Fruit fly (Drosophila melanogaster): ENCODE measurements around the gene rut.

Gene rut

DNA sequence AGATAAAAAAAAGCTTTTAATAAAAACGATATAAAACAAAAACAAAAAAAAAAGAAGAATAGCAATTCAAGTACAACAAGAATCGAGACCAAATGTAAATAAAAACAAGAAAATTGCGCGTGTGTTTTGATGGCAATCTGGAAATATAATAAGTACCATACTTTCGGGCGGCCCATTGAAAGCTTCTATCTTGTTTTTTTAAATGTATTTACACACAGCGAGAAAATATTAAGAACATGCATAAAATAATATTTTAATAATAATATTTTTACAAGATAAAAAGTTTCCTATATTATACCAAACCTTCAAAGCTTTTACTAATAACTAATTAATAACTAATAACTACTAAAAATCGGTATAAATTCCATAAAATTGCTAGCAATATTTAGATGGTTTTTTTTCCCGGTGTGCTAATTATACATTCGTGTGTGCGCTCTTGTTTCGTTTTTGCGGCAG, 14.6 kb upstream of the rut start:
- TF ChIP-seq bab1 (GFP tag; optimal IDR thresholded peaks at IDR 0.05) (peak; percentile 10), CG7101 (tag; optimal IDR thresholded peaks at IDR 0.05) (peak; percentile 37), CG33017 (tag; optimal IDR thresholded peaks at IDR 0.05) (peak; percentile 15), CG11617 (GFP tag; optimal IDR thresholded peaks at IDR 0.05) (no peak), CG12768 (GFP tag; optimal IDR thresholded peaks at IDR 0.05) (no peak), cnc (optimal IDR thresholded peaks at IDR 0.05) (no peak), Crg-1 (GFP tag; optimal IDR thresholded peaks at IDR 0.05) (no peak), CG14711 (tag; optimal IDR thresholded peaks at IDR 0.05) (peak; percentile 37), Clk (GFP tag; optimal IDR thresholded peaks at IDR 0.05) (no peak), CG5204 (GFP tag; optimal IDR thresholded peaks at IDR 0.05) (no peak), kay (GFP tag; ENCODE audit: borderline replicate concordance) (peak; percentile 93), CG1620 (GFP tag; optimal IDR thresholded peaks at IDR 0.05) (no peak), cic (GFP tag; optimal IDR thresholded peaks at IDR 0.05) (no peak)

DNA sequence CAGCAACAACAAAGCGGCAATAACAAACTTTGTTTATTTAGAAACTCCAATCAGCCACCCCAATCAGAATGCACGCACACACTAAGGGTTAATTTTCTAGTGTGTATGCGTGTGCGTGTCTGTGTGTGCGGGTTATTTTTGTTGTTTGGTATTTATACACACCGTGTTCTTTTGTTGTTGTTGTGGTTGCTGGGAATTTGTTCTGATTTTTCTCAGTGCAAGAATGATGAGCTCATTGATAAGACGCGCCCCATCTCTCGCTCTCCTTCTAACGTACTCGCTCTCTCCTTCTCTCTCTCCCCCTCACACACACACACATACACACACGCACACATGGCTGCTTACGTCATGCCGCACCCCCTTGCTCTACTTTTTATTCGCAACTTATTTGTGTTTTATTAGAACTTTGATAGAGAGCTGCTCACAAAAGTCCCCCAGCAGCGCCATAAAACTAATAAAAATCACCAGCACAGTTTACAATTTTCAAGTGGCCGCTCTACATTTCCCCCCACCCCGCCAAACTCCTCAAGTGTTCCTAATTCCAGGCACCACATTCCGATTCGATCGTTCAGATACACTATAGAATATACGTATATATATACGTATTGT, 14.0 kb upstream of the rut start:
- TF ChIP-seq cic (GFP tag; optimal IDR thresholded peaks at IDR 0.05) (peak; percentile 74), CG5204 (GFP tag; optimal IDR thresholded peaks at IDR 0.05) (no peak), ovo (GFP tag; optimal IDR thresholded peaks at IDR 0.05) (no peak), Hr96 (GFP tag; optimal IDR thresholded peaks at IDR 0.05) (no peak), CG14711 (tag; optimal IDR thresholded peaks at IDR 0.05) (peak; percentile 2), CG7101 (tag; optimal IDR thresholded peaks at IDR 0.05) (peak; percentile 35), Mnt (GFP tag; optimal IDR thresholded peaks at IDR 0.05) (peak; percentile 65), pad (GFP tag; optimal IDR thresholded peaks at IDR 0.05) (peak; percentile 40)

DNA sequence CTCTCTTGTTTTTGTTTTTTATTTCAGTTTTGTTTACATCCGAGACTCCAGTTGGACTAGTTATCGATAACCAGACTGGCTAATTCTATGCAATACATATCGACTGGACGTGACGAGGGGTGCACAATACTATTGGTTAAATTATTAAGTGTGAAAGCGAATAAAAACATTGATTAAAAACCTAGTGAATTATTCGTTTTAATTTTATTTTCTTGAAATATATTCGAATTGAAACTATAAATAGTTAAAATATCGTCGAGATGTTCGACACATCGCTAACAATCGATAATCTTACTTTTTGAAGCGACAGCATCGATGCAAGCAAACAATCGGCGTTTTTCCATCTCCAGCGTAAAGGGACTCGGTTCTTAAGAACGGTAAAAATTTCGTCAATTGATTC, 13.2 kb upstream of the rut start, which contains the start of the genes CG32590 and Flo2:
Gene CG32590 (minus strand): TSS at position 60 of the 400 bp plus-strand sequence.
Gene Flo2 (plus strand): TSS at position 330 of the 400 bp plus-strand sequence.
- TF ChIP-seq CG33017 (tag; optimal IDR thresholded peaks at IDR 0.05) (peak; percentile 42), Hr96 (GFP tag; optimal IDR thresholded peaks at IDR 0.05) (no peak), CG7101 (tag; optimal IDR thresholded peaks at IDR 0.05) (peak; percentile 78), cnc (optimal IDR thresholded peaks at IDR 0.05) (no peak), Crg-1 (GFP tag; optimal IDR thresholded peaks at IDR 0.05) (peak; percentile 52), kay (GFP tag; ENCODE audit: borderline replicate concordance) (peak; percentile 71), toe (GFP tag; optimal IDR thresholded peaks at IDR 0.05) (peak; percentile 78), CG11617 (GFP tag; optimal IDR thresholded peaks at IDR 0.05) (peak; percentile 44), pad (GFP tag; optimal IDR thresholded peaks at IDR 0.05) (peak; percentile 67), ovo (GFP tag; optimal IDR thresholded peaks at IDR 0.05) (peak; percentile 72), CG7045 (GFP tag; optimal IDR thresholded peaks at IDR 0.05) (no peak), Clk (GFP tag; optimal IDR thresholded peaks at IDR 0.05) (peak; percentile 48), CG1620 (GFP tag; optimal IDR thresholded peaks at IDR 0.05) (peak; percentile 91), CG12768 (GFP tag; optimal IDR thresholded peaks at IDR 0.05) (peak; percentile 26), tj (GFP tag; optimal IDR thresholded peaks at IDR 0.05) (peak; percentile 64), CG5204 (GFP tag; optimal IDR thresholded peaks at IDR 0.05) (no peak), Mnt (GFP tag; optimal IDR thresholded peaks at IDR 0.05) (peak; percentile 81), bab1 (GFP tag; optimal IDR thresholded peaks at IDR 0.05) (peak; percentile 87), CG14711 (tag; optimal IDR thresholded peaks at IDR 0.05) (peak; percentile 82), cic (GFP tag; optimal IDR thresholded peaks at IDR 0.05) (no peak)

DNA sequence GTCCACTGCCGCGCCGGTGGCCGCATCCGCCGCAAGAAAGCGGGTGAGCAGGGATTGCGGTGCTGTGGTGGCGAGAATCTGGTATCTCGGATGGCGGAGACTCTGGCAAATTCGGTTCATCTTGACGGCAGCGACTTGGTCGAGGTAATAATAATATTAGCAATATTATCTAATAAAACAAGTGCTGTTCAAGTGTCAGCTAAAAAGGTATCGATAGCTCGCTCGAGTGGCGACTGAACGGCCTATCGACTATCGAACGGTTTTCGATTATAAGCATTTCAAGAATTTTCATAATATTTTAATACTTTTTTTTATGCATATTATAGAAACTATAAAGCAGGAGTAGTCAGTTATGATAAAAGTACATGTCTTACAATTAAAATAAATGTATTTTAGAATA, 12.1 kb upstream of the rut start, which contains the start of gene Grx5:
Gene Grx5 (minus strand): TSS at position 216 of the 400 bp plus-strand sequence.
- no peak for TF ChIP-seq CG33017 (tag; optimal IDR thresholded peaks at IDR 0.05)
- TF ChIP-seq ovo (GFP tag; optimal IDR thresholded peaks at IDR 0.05) = no peak
- TF ChIP-seq CG5204 (GFP tag; optimal IDR thresholded peaks at IDR 0.05) = no peak
- no peak for TF ChIP-seq CG1620 (GFP tag; optimal IDR thresholded peaks at IDR 0.05)
- no peak for TF ChIP-seq kay (GFP tag; ENCODE audit: borderline replicate concordance)
- TF ChIP-seq pad (GFP tag; optimal IDR thresholded peaks at IDR 0.05) = no peak
- TF ChIP-seq CG7045 (GFP tag; optimal IDR thresholded peaks at IDR 0.05) = no peak
- TF ChIP-seq CG12768 (GFP tag; optimal IDR thresholded peaks at IDR 0.05) = no peak
- TF ChIP-seq toe (GFP tag; optimal IDR thresholded peaks at IDR 0.05) = no peak
- TF ChIP-seq cnc (optimal IDR thresholded peaks at IDR 0.05) = no peak

DNA sequence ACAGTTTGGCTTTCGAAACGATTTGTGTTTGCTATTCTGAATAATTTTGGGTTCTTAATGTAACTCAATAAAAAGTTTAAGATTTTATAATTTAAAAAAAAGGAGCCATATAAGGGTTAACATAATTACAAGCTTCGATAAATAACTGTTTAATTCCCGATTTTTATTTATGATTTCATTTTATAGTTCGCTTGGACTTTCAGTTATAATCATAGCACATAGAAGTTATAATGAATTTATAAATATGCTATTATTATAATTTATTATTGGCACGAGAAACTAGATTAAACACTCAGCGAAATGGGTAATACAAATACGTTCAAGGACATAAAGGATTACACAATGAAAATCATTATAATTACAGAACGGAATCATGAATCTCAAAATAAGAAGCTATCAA, 10.6 kb upstream of the rut start, which contains the start of gene CG14410:
Gene CG14410 (plus strand): TSS at position 301 of the 400 bp plus-strand sequence.
- no peak for TF ChIP-seq tj (GFP tag; optimal IDR thresholded peaks at IDR 0.05)

DNA sequence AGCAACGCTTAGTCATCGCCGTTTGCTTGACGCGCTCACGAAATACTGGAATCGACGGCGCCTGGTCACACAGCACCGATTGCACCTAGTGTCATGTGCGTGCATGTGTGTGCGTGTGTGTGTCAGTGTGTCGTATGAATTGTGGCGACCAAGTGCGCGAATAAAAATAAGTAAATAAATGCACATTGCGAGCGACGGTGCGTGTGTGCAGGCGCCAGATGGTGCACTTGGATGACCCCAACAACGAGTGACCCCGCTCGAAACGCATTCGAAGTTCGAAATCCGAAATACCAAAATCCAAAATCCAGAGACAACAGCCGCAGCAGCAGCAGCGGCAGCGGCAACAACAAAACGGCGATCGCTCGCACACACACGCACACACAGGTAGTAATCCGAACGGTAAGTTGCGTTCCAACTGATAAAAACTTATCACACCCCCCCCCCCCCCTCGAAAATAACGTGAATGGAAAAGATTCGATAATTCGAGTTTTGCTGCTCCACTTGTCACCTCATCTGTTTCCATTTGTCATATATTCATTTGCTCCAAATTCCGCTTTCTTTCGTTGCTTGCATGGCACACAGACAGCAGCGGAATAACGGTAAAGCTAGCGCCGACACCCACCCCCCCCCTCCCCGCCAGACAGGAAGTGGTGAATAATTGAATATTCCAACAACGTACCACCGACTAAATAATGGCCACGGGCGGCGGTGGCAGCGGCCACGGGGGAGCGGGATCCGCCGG, 6.9 kb upstream of the rut start, which contains the start of gene CG14411:
Gene CG14411 (plus strand): TSS at position 86 of the 742 bp plus-strand sequence.
- TF ChIP-seq CG14711 (tag; optimal IDR thresholded peaks at IDR 0.05) (no peak), Mnt (GFP tag; optimal IDR thresholded peaks at IDR 0.05) (peak; percentile 85), ovo (GFP tag; optimal IDR thresholded peaks at IDR 0.05) (peak; percentile 84), pad (GFP tag; optimal IDR thresholded peaks at IDR 0.05) (peak; percentile 17), CG1620 (GFP tag; optimal IDR thresholded peaks at IDR 0.05) (no peak), bab1 (GFP tag; optimal IDR thresholded peaks at IDR 0.05) (peak; percentile 14), CG7101 (tag; optimal IDR thresholded peaks at IDR 0.05) (no peak), CG5204 (GFP tag; optimal IDR thresholded peaks at IDR 0.05) (no peak)

All from whole organism, adult.